Worm (Caenorhabditis elegans): ENCODE results near the gene camt-1.
A peak's percentile ranks its signal among the peaks of the same experiment; 100 is the strongest.

camt-1 gene

ce11 chrII:4505097-4505626 is at the start of gene camt-1:
TSS of gene camt-1 (minus strand) at chrII:4505147.
- TF ChIP-seq ztf-6 (GFP tag; IDR thresholded peaks at IDR 0.05) (no peak), ceh-100 (GFP tag; IDR thresholded peaks at IDR 0.05) (no peak), nfya-2 (GFP tag; IDR thresholded peaks at IDR 0.05) (no peak), hrde-1 (tag; optimal IDR thresholded peaks at IDR 0.05; ENCODE audit: borderline replicate concordance) (no peak), nfya-1 (tag; optimal IDR thresholded peaks at IDR 0.05; ENCODE audit: borderline replicate concordance, insufficient read depth) (no peak)

- TF ChIP-seq hsf-1 (GFP tag; IDR thresholded peaks at IDR 0.05) (peak; percentile 93), F33H1.4 (GFP tag; IDR thresholded peaks at IDR 0.05) (peak; percentile 61)
These were observed 49.7 kb upstream of the camt-1 start for ce11 chrII:4554644-4555043.

- TF ChIP-seq Y79H2A.3 (GFP tag; conservative IDR thresholded peaks at IDR 0.05) (no peak), ztf-25 (GFP tag; IDR thresholded peaks at IDR 0.05) (no peak), nhr-80 (tag; optimal IDR thresholded peaks at IDR 0.05) (peak; percentile 30), cebp-1 (GFP tag; IDR thresholded peaks at IDR 0.05) (no peak), cebp-1 (tag; optimal IDR thresholded peaks at IDR 0.05) (no peak), rpc-1 (optimal IDR thresholded peaks at IDR 0.05) (no peak), rpc-1 (tag; optimal IDR thresholded peaks at IDR 0.05) (no peak), chd-7 (tag; optimal IDR thresholded peaks at IDR 0.05) (no peak), cebp-2 (GFP tag; IDR thresholded peaks at IDR 0.05) (no peak), hrde-1 (tag; optimal IDR thresholded peaks at IDR 0.05; ENCODE audit: borderline replicate concordance) (no peak)
These were observed 47.1 kb upstream of the camt-1 start for ce11 chrII:4552088-4552487.

- TF ChIP-seq fkh-3 (tag; optimal IDR thresholded peaks at IDR 0.05) (no peak), attf-3 (GFP tag; conservative IDR thresholded peaks at IDR 0.05) (no peak), ceh-58 (GFP tag; IDR thresholded peaks at IDR 0.05) (no peak), cebp-2 (GFP tag; IDR thresholded peaks at IDR 0.05) (no peak), madf-3 (GFP tag; IDR thresholded peaks at IDR 0.05) (no peak), F10E7.11 (tag; optimal IDR thresholded peaks at IDR 0.05) (no peak), hlh-12 (tag; optimal IDR thresholded peaks at IDR 0.05) (no peak), nfyb-1 (GFP tag; IDR thresholded peaks at IDR 0.05) (no peak), ztf-28 (GFP tag; IDR thresholded peaks at IDR 0.05) (no peak), tbx-9 (tag; optimal IDR thresholded peaks at IDR 0.05; ENCODE audit: borderline replicate concordance) (no peak), bed-2 (GFP tag; IDR thresholded peaks at IDR 0.05) (no peak), Y95B8A.8 (GFP tag; IDR thresholded peaks at IDR 0.05) (no peak)
These were observed 45.8 kb upstream of the camt-1 start, which contains the start of gene K07E1.1 for ce11 chrII:4550783-4551182. TSS of gene K07E1.1 (plus strand) at chrII:4551083.

ce11 chrII:4549983-4550572 is 45.1 kb upstream of the camt-1 start:
- TF ChIP-seq mcd-1 (GFP tag; IDR thresholded peaks at IDR 0.05): no peak
- TF ChIP-seq rpc-1 (optimal IDR thresholded peaks at IDR 0.05): no peak
- TF ChIP-seq rpc-1 (tag; optimal IDR thresholded peaks at IDR 0.05): no peak
- no peak for TF ChIP-seq athp-1 (tag; optimal IDR thresholded peaks at IDR 0.05)
- TF ChIP-seq madf-8 (GFP tag; conservative IDR thresholded peaks at IDR 0.05): no peak
- peak; percentile 3 for TF ChIP-seq ztf-26 (tag; optimal IDR thresholded peaks at IDR 0.05)

- TF ChIP-seq efl-1 (GFP tag; optimal IDR thresholded peaks at IDR 0.05) (no peak), tlf-1 (GFP tag; optimal IDR thresholded peaks at IDR 0.05) (no peak), pha-4 (tag; optimal IDR thresholded peaks at IDR 0.05) (no peak), hlh-26 (GFP tag; conservative IDR thresholded peaks at IDR 0.05) (no peak), B0019.2 (GFP tag; conservative IDR thresholded peaks at IDR 0.05) (no peak), tbx-9 (tag; optimal IDR thresholded peaks at IDR 0.05; ENCODE audit: borderline replicate concordance) (no peak), cebp-1 (GFP tag; IDR thresholded peaks at IDR 0.05) (no peak), cebp-1 (tag; optimal IDR thresholded peaks at IDR 0.05) (no peak), gei-17 (GFP tag; optimal IDR thresholded peaks at IDR 0.05) (no peak), F37B4.10 (GFP tag; IDR thresholded peaks at IDR 0.05) (no peak), F55B11.4 (tag; optimal IDR thresholded peaks at IDR 0.05; ENCODE audit: borderline replicate concordance, insufficient read depth) (no peak), ekl-4 (GFP tag; IDR thresholded peaks at IDR 0.05) (no peak), tbp1 (GFP tag; optimal IDR thresholded peaks at IDR 0.05) (no peak), F52B5.7 (tag; optimal IDR thresholded peaks at IDR 0.05) (no peak)
These were observed 43.5 kb upstream of the camt-1 start for ce11 chrII:4548408-4548807.
